Fruit fly (Drosophila melanogaster) whole organism, embryonic: ENCODE data around the gene CG2104.
A peak's percentile ranks its signal among the peaks of the same experiment; 100 is the strongest.

Experiments used
- Antp ChIP-seq: fragments of 200-800 bp; sonication (Bioruptor generic); optimal IDR thresholded peaks from 3 replicates; lab custom pipeline; 2016; ENCODE audit warnings: missing biosample characterization, missing genetic modification characterization
- CG12071 ChIP-seq: fragments of 200-800 bp; sonication (Bioruptor generic); optimal IDR thresholded peaks from 3 replicates; lab custom pipeline; 2018; ENCODE audit warnings: missing biosample characterization, mild to moderate bottlenecking, missing genetic modification characterization
- CG12104 ChIP-seq: fragments of 200-800 bp; sonication (Bioruptor generic); optimal IDR thresholded peaks from 3 replicates; lab custom pipeline; 2016; ENCODE audit warnings: missing biosample characterization, missing genetic modification characterization
- CG12155 ChIP-seq: fragments of 200-800 bp; sonication (Bioruptor generic); optimal IDR thresholded peaks from 3 replicates; lab custom pipeline; 2016; ENCODE audit warnings: missing biosample characterization, missing genetic modification characterization
- CG12659 ChIP-seq: fragments of 200-800 bp; sonication (Bioruptor generic); optimal IDR thresholded peaks from 3 replicates; lab custom pipeline; 2017; ENCODE audit warnings: mild to moderate bottlenecking, missing biosample characterization, missing genetic modification reagents, missing genetic modification characterization
- CG1603 ChIP-seq: fragments of 200-800 bp; sonication (Bioruptor generic); optimal IDR thresholded peaks from 2 replicates; lab custom pipeline; 2019; ENCODE audit warnings: missing biosample characterization, mild to moderate bottlenecking, missing genetic modification characterization, moderate library complexity
- CG16813 ChIP-seq: fragments of 200-800 bp; sonication (Bioruptor generic); IDR thresholded peaks from 3 replicates; pipeline ENCODE4 v1.3.6; 2022; ENCODE audit warnings: missing biosample characterization, missing genetic modification characterization; ENCODE audit not compliant: partially characterized antibody
- CG17829 ChIP-seq: fragments of 200-800 bp; optimal IDR thresholded peaks from 2 replicates; lab custom pipeline; 2019; ENCODE audit warnings: missing biosample characterization, mild to moderate bottlenecking, missing genetic modification characterization, moderate library complexity
- CG18011 ChIP-seq: fragments of 200-800 bp; sonication (Bioruptor generic); optimal IDR thresholded peaks from 2 replicates; lab custom pipeline; 2017; ENCODE audit warnings: missing biosample characterization, missing genetic modification characterization, mild to moderate bottlenecking, moderate library complexity, missing genotype
- CG32772 ChIP-seq: fragments of 200-800 bp; sonication (Bioruptor generic); IDR thresholded peaks from 2 replicates; pipeline ENCODE4 v1.3.6; 2022; ENCODE audit warnings: missing biosample characterization, missing genetic modification characterization
- CG4282 ChIP-seq: fragments of 200-800 bp; sonication (Bioruptor generic); optimal IDR thresholded peaks from 2 replicates; lab custom pipeline; 2016; ENCODE audit warnings: missing biosample characterization, missing genetic modification characterization
- CG4360 ChIP-seq: fragments of 200-800 bp; sonication (Bioruptor generic); IDR thresholded peaks from 2 replicates; pipeline ENCODE4 v1.3.6; 2022; ENCODE audit warnings: missing biosample characterization, missing genetic modification characterization
- CG4707 ChIP-seq: fragments of 200-800 bp; sonication (Bioruptor generic); optimal IDR thresholded peaks from 2 replicates; lab custom pipeline; 2018; ENCODE audit warnings: missing biosample characterization, mild to moderate bottlenecking, missing genetic modification characterization, moderate library complexity
- CG6175 ChIP-seq: fragments of 200-800 bp; sonication (Bioruptor generic); IDR thresholded peaks from 3 replicates; pipeline ENCODE4 v1.3.6; 2022; ENCODE audit warnings: missing biosample characterization, missing genetic modification characterization
- CG6272 ChIP-seq: fragments of 200-800 bp; sonication (Bioruptor generic); IDR thresholded peaks from 2 replicates; pipeline ENCODE4 v1.3.6; 2022; ENCODE audit warnings: missing biosample characterization, missing genetic modification characterization
- CG6765 ChIP-seq: fragments of 200-800 bp; sonication (Bioruptor generic); optimal IDR thresholded peaks from 3 replicates; lab custom pipeline; 2017; ENCODE audit warnings: missing biosample characterization, mild to moderate bottlenecking, missing genetic modification characterization
- CG7357 ChIP-seq: fragments of 200-800 bp; sonication (Bioruptor generic); IDR thresholded peaks from 3 replicates; pipeline ENCODE4 v1.3.6; 2022; ENCODE audit warnings: missing biosample characterization, missing genetic modification characterization
- CG7745 ChIP-seq: fragments of 200-800 bp; sonication (Bioruptor generic); optimal IDR thresholded peaks from 2 replicates; lab custom pipeline; 2018; ENCODE audit warnings: missing biosample characterization, mild to moderate bottlenecking, missing genetic modification characterization, moderate library complexity
- CG8478 ChIP-seq: fragments of >200 bp; optimal IDR thresholded peaks from 2 replicates; lab custom pipeline; 2018
- CG8924 ChIP-seq: fragments of 200-800 bp; optimal IDR thresholded peaks from 3 replicates; lab custom pipeline; 2019; ENCODE audit warnings: missing biosample characterization, mild to moderate bottlenecking, missing genetic modification characterization, moderate library complexity
- CG9797 ChIP-seq: fragments of 200-800 bp; sonication (Bioruptor generic); optimal IDR thresholded peaks from 3 replicates; lab custom pipeline; 2018; ENCODE audit warnings: missing biosample characterization, mild to moderate bottlenecking, missing genetic modification characterization
- D19A ChIP-seq: fragments of 200-800 bp; optimal IDR thresholded peaks from 3 replicates; lab custom pipeline; 2019; ENCODE audit warnings: missing biosample characterization, mild to moderate bottlenecking, missing genetic modification characterization, moderate library complexity
- HHEX ChIP-seq: fragments of 200-800 bp; sonication (Bioruptor generic); optimal IDR thresholded peaks from 3 replicates; lab custom pipeline; 2017; ENCODE audit warnings: missing biosample characterization, mild to moderate bottlenecking, missing genetic modification characterization, missing genetic modification reagents
- Hey ChIP-seq: fragments of 200-800 bp; sonication (Bioruptor generic); optimal IDR thresholded peaks from 3 replicates; lab custom pipeline; 2018; ENCODE audit warnings: missing biosample characterization, mild to moderate bottlenecking, missing genetic modification characterization
- Lpt ChIP-seq: fragments of >200 bp; optimal IDR thresholded peaks from 2 replicates; lab custom pipeline; 2018; ENCODE audit warnings: missing biosample characterization, missing genetic modification characterization
- Mad ChIP-seq: fragments of 200-800 bp; sonication (Bioruptor generic); optimal IDR thresholded peaks from 2 replicates; lab custom pipeline; 2016; ENCODE audit warnings: missing biosample characterization, missing genetic modification characterization
- Max ChIP-seq: fragments of 200-800 bp; sonication (Bioruptor generic); optimal IDR thresholded peaks from 2 replicates; lab custom pipeline; 2016; ENCODE audit warnings: missing biosample characterization, mild to moderate bottlenecking, missing genetic modification characterization
- Mrtf ChIP-seq: fragments of 200-800 bp; sonication (Bioruptor generic); IDR thresholded peaks from 3 replicates; pipeline ENCODE4 v1.3.6; 2022; ENCODE audit warnings: missing biosample characterization, missing genetic modification characterization
- Nf-YA ChIP-seq: fragments of 200-800 bp; sonication (Bioruptor generic); IDR thresholded peaks from 2 replicates; pipeline ENCODE4 v1.3.6; 2022; ENCODE audit warnings: missing biosample characterization, missing genetic modification characterization
- Opbp ChIP-seq: fragments of 200-800 bp; sonication (Bioruptor generic); IDR thresholded peaks from 3 replicates; pipeline ENCODE4 v1.3.6; 2022; ENCODE audit warnings: missing biosample characterization, missing genetic modification characterization; ENCODE audit not compliant: partially characterized antibody
- Six4 ChIP-seq: fragments of 200-800 bp; sonication (Bioruptor generic); optimal IDR thresholded peaks from 2 replicates; lab custom pipeline; 2016; ENCODE audit warnings: missing biosample characterization, missing genetic modification characterization
- Ssrp ChIP-seq: fragments of 200-800 bp; sonication (Bioruptor generic); optimal IDR thresholded peaks from 2 replicates; lab custom pipeline; 2018; ENCODE audit warnings: missing biosample characterization, mild to moderate bottlenecking, missing genetic modification characterization, moderate library complexity
- TFAM ChIP-seq: fragments of 200-800 bp; sonication (Bioruptor generic); optimal IDR thresholded peaks from 2 replicates; lab custom pipeline; 2017; ENCODE audit warnings: missing biosample characterization, missing genetic modification characterization, inconsistent platforms
- ato ChIP-seq: fragments of 200-800 bp; sonication (Bioruptor generic); IDR thresholded peaks from 2 replicates; pipeline ENCODE4 v1.3.6; 2022; ENCODE audit warnings: missing biosample characterization, missing genetic modification characterization; ENCODE audit not compliant: partially characterized antibody
- bab2 ChIP-seq: fragments of 200-800 bp; sonication (Bioruptor generic); optimal IDR thresholded peaks from 2 replicates; lab custom pipeline; 2016; ENCODE audit warnings: missing biosample characterization, missing genetic modification characterization
- caup ChIP-seq: fragments of 200-800 bp; sonication (Bioruptor generic); optimal IDR thresholded peaks from 3 replicates; lab custom pipeline; 2017; ENCODE audit warnings: missing biosample characterization, mild to moderate bottlenecking, missing genetic modification characterization, moderate library complexity; ENCODE audit not compliant: severe bottlenecking
- dysf ChIP-seq: fragments of 200-800 bp; sonication (Bioruptor generic); IDR thresholded peaks from 3 replicates; pipeline ENCODE4 v1.3.6; 2022; ENCODE audit warnings: missing biosample characterization, missing genetic modification characterization
- esg ChIP-seq: fragments of 200-800 bp; sonication (Bioruptor generic); conservative IDR thresholded peaks from 2 replicates; pipeline ENCODE4 v1.3.6; 2022; ENCODE audit warnings: missing biosample characterization, missing genetic modification characterization
- fd64A ChIP-seq: fragments of 200-800 bp; sonication (Bioruptor generic); optimal IDR thresholded peaks from 3 replicates; lab custom pipeline; 2018; ENCODE audit warnings: missing biosample characterization, mild to moderate bottlenecking, missing genetic modification characterization
- gro ChIP-seq: fragments of 200-800 bp; sonication (Bioruptor generic); optimal IDR thresholded peaks from 2 replicates; lab custom pipeline; 2016; ENCODE audit warnings: missing biosample characterization, missing genetic modification characterization
- kah ChIP-seq: fragments of 200-800 bp; sonication (Bioruptor generic); optimal IDR thresholded peaks from 2 replicates; lab custom pipeline; 2018; ENCODE audit warnings: missing biosample characterization, mild to moderate bottlenecking, missing genetic modification characterization
- nmo ChIP-seq: fragments of 200-800 bp; sonication (Bioruptor generic); optimal IDR thresholded peaks from 2 replicates; lab custom pipeline; 2018; ENCODE audit warnings: missing biosample characterization, mild to moderate bottlenecking, missing genetic modification characterization, moderate library complexity
- nom ChIP-seq: fragments of 200-800 bp; sonication (Bioruptor generic); optimal IDR thresholded peaks from 2 replicates; lab custom pipeline; 2017; ENCODE audit warnings: missing biosample characterization, missing genetic modification characterization, mild to moderate bottlenecking, moderate library complexity, missing genetic modification reagents
- pnt ChIP-seq: fragments of 200-800 bp; sonication (Bioruptor generic); optimal IDR thresholded peaks from 3 replicates; lab custom pipeline; 2016; ENCODE audit warnings: missing biosample characterization, missing genetic modification characterization
- prd ChIP-seq, 3 experiments: fragments of >200 bp in 2 of 3; fragments of 200-800 bp in 1 of 3; sonication (Bioruptor generic) in 1 of 3; optimal IDR thresholded peaks in 2 of 3; IDR thresholded peaks in 1 of 3; 2 replicates in 2 of 3; 3 replicates in 1 of 3; pipeline versions ENCODE4 v1.3.6 to Lab custom; 2017 to 2022; ENCODE audit warnings: missing biosample characterization in 1 of 3, missing genetic modification characterization in 1 of 3
- ro ChIP-seq: fragments of 200-800 bp; sonication (Bioruptor generic); IDR thresholded peaks from 2 replicates; pipeline ENCODE4 v1.3.6; 2022; ENCODE audit warnings: missing biosample characterization, missing genetic modification characterization
- tap ChIP-seq: fragments of 200-800 bp; optimal IDR thresholded peaks from 3 replicates; lab custom pipeline; 2019; ENCODE audit warnings: missing biosample characterization, mild to moderate bottlenecking, missing genetic modification characterization, moderate library complexity
- vfl ChIP-seq: fragments of 200-800 bp; sonication (Bioruptor generic); optimal IDR thresholded peaks from 2 replicates; lab custom pipeline; 2016; ENCODE audit warnings: missing biosample characterization, missing genetic modification characterization
- wdn ChIP-seq: fragments of 200-800 bp; sonication (Bioruptor generic); IDR thresholded peaks from 2 replicates; pipeline ENCODE4 v1.3.6; 2022; ENCODE audit warnings: missing biosample characterization, missing genetic modification characterization
- zen ChIP-seq: fragments of 200-800 bp; sonication (Bioruptor generic); optimal IDR thresholded peaks from 3 replicates; lab custom pipeline; 2018; ENCODE audit warnings: missing biosample characterization, mild to moderate bottlenecking, missing genetic modification characterization, moderate library complexity

CG2104 gene

dm6 chr3R:5654692-5655181 lies 38.3 kb downstream of the CG2104 start, which contains the start of the genes elm and MED27 (continued):
- TF ChIP-seq CG32772 (GFP tag; lab: Robert Waterston, UW) (peak; percentile 95), CG12071 (GFP tag; lab: Kevin White, UChicago) (peak; percentile 15), Hey (peak; percentile 56), CG6272 (GFP tag; lab: Robert Waterston, UW) (peak; percentile 98), CG9797 (GFP tag; lab: Kevin White, UChicago) (peak; percentile 95), HHEX (GFP tag; lab: Kevin White, UChicago) (peak; percentile 87), TFAM (GFP tag; lab: Kevin White, UChicago) (peak; percentile 62), vfl (GFP tag; lab: Kevin White, UChicago) (peak; percentile 94), nmo (peak; percentile 97), CG6765 (GFP tag; lab: Kevin White, UChicago) (peak; percentile 64), CG16813 (peak; percentile 98), ro (GFP tag; lab: Robert Waterston, UW) (peak; percentile 87), kah (GFP tag; lab: Kevin White, UChicago) (no peak), zen (peak; percentile 94), CG8478 (no peak), Mad (GFP tag; lab: Kevin White, UChicago) (peak; percentile 94), nom (GFP tag; lab: Kevin White, UChicago) (peak; percentile 58), D19A (tag; lab: Kevin White, UChicago) (peak; percentile 81), CG8924 (tag; lab: Kevin White, UChicago) (peak; percentile 92), Six4 (peak; percentile 85), CG12155 (peak; percentile 94), gro (GFP tag; lab: Kevin White, UChicago) (peak; percentile 89), Mrtf (GFP tag; lab: Robert Waterston, UW) (peak; percentile 87), CG7357 (GFP tag; lab: Robert Waterston, UW) (peak; percentile 87), Nf-YA (GFP tag; lab: Robert Waterston, UW) (peak; percentile 81), Ssrp (tag; lab: Kevin White, UChicago) (peak; percentile 94), esg (GFP tag; lab: Robert Waterston, UW) (peak; percentile 93), bab2 (GFP tag; lab: Kevin White, UChicago) (peak; percentile 96), Lpt (GFP tag; lab: Kevin White, UChicago) (no peak), CG7745 (no peak), dysf (GFP tag; lab: Robert Waterston, UW) (peak; percentile 94), CG18011 (peak; percentile 84), wdn (GFP tag; lab: Robert Waterston, UW) (peak; percentile 92), prd (optimal IDR thresholded peaks at IDR 0.05; lab: Kevin White, UChicago) (no peak), prd (GFP tag; IDR thresholded peaks at IDR 0.05; lab: Robert Waterston, UW) (peak; percentile 98), tap (tag; lab: Kevin White, UChicago) (peak; percentile 62), CG12659 (peak; percentile 97), CG17829 (tag; lab: Kevin White, UChicago) (peak; percentile 94), CG6175 (peak; percentile 77; the same call in 2 of the 3 replicates), caup (GFP tag; lab: Kevin White, UChicago) (peak; percentile 87), CG12104 (GFP tag; lab: Kevin White, UChicago) (peak; percentile 87), pnt (GFP tag; lab: Kevin White, UChicago) (peak; percentile 92), Opbp (GFP tag; lab: Robert Waterston, UW) (peak; percentile 83), CG1603 (tag; lab: Kevin White, UChicago) (peak; percentile 63), ato (GFP tag; lab: Robert Waterston, UW) (peak; percentile 47; the same call in 1 of the 2 replicates), CG4707 (GFP tag; lab: Kevin White, UChicago) (peak; percentile 48), Max (GFP tag; lab: Kevin White, UChicago) (peak; percentile 96), CG4282 (peak; percentile 86), Antp (GFP tag; lab: Kevin White, UChicago) (peak; percentile 88), fd64A (GFP tag; lab: Kevin White, UChicago) (no peak), CG4360 (GFP tag; lab: Robert Waterston, UW) (0 out of 2 replicates have a peak, but pooled peaks have one; percentile 42)
